Fruit fly (Drosophila melanogaster) whole organism, embryonic: ENCODE results near the gene Bili.

Experiments
- B-H2 ChIP-seq: fragments of 200-800 bp; sonication (Bioruptor generic); optimal IDR thresholded peaks from 2 replicates; lab custom pipeline; 2018; ENCODE audit warnings: missing biosample characterization, mild to moderate bottlenecking, missing genetic modification characterization
- BEAF-32 ChIP-seq: fragments of 200-800 bp; sonication (Bioruptor generic); optimal IDR thresholded peaks from 3 replicates; lab custom pipeline; 2017; ENCODE audit warnings: missing biosample characterization, missing genetic modification characterization, mild to moderate bottlenecking, moderate library complexity, missing genetic modification reagents
- CG10274 ChIP-seq: fragments of 200-800 bp; sonication (Bioruptor generic); optimal IDR thresholded peaks from 3 replicates; lab custom pipeline; 2017; ENCODE audit warnings: missing biosample characterization, mild to moderate bottlenecking, missing genetic modification characterization
- CG10321 ChIP-seq: fragments of 200-800 bp; sonication (Bioruptor generic); IDR thresholded peaks from 2 replicates; pipeline ENCODE4 v1.3.6; 2022; ENCODE audit warnings: missing biosample characterization, missing genetic modification characterization
- CG11696 ChIP-seq: fragments of 200-800 bp; sonication (Bioruptor generic); IDR thresholded peaks from 2 replicates; pipeline ENCODE4 v1.3.6; 2022; ENCODE audit warnings: missing biosample characterization, missing genetic modification characterization
- CG12219 ChIP-seq: fragments of 200-800 bp; sonication (Bioruptor generic); optimal IDR thresholded peaks from 3 replicates; lab custom pipeline; 2018; ENCODE audit warnings: missing biosample characterization, mild to moderate bottlenecking, missing genetic modification characterization
- CG12391 ChIP-seq: fragments of 200-800 bp; sonication (Bioruptor generic); optimal IDR thresholded peaks from 3 replicates; lab custom pipeline; 2018; ENCODE audit warnings: missing biosample characterization, mild to moderate bottlenecking, missing genetic modification characterization, moderate library complexity
- CG12659 ChIP-seq: fragments of 200-800 bp; sonication (Bioruptor generic); optimal IDR thresholded peaks from 3 replicates; lab custom pipeline; 2017; ENCODE audit warnings: mild to moderate bottlenecking, missing biosample characterization, missing genetic modification reagents, missing genetic modification characterization
- CG13296 ChIP-seq: fragments of 200-800 bp; sonication (Bioruptor generic); optimal IDR thresholded peaks from 3 replicates; lab custom pipeline; 2018; ENCODE audit warnings: missing biosample characterization, mild to moderate bottlenecking, missing genetic modification characterization
- CG13624 ChIP-seq: fragments of 200-800 bp; sonication (Bioruptor generic); optimal IDR thresholded peaks from 2 replicates; lab custom pipeline; 2016; ENCODE audit warnings: missing biosample characterization, missing genetic modification characterization
- CG14710 ChIP-seq: fragments of 200-800 bp; sonication (Bioruptor generic); optimal IDR thresholded peaks from 3 replicates; lab custom pipeline; 2019; ENCODE audit warnings: missing biosample characterization, mild to moderate bottlenecking, missing genetic modification characterization, moderate library complexity
- CG1602 ChIP-seq: fragments of 200-800 bp; sonication (Bioruptor generic); optimal IDR thresholded peaks from 3 replicates; lab custom pipeline; 2016; ENCODE audit warnings: missing biosample characterization, missing genetic modification characterization
- CG1647 ChIP-seq: fragments of 200-800 bp; sonication (Bioruptor generic); optimal IDR thresholded peaks from 3 replicates; lab custom pipeline; 2016; ENCODE audit warnings: missing biosample characterization, missing genetic modification characterization
- CG17359 ChIP-seq: fragments of 200-800 bp; sonication (Bioruptor generic); optimal IDR thresholded peaks from 3 replicates; lab custom pipeline; 2018; ENCODE audit warnings: missing biosample characterization, mild to moderate bottlenecking, missing genetic modification characterization, moderate library complexity
- CG17361 ChIP-seq: fragments of 200-800 bp; sonication (Bioruptor generic); IDR thresholded peaks from 3 replicates; pipeline ENCODE4 v1.3.6; 2022; ENCODE audit warnings: missing biosample characterization, missing genetic modification characterization
- CG17829 ChIP-seq: fragments of 200-800 bp; optimal IDR thresholded peaks from 2 replicates; lab custom pipeline; 2019; ENCODE audit warnings: missing biosample characterization, mild to moderate bottlenecking, missing genetic modification characterization, moderate library complexity
- CG18619 ChIP-seq: fragments of 200-800 bp; sonication (Bioruptor generic); optimal IDR thresholded peaks from 3 replicates; lab custom pipeline; 2017; ENCODE audit warnings: missing biosample characterization, mild to moderate bottlenecking, missing genetic modification characterization
- CG2875 ChIP-seq: fragments of 200-800 bp; sonication (Bioruptor generic); optimal IDR thresholded peaks from 2 replicates; lab custom pipeline; 2017; ENCODE audit warnings: missing biosample characterization, mild to moderate bottlenecking, missing genetic modification characterization, missing genetic modification reagents
- CG3281 ChIP-seq: fragments of 200-800 bp; sonication (Bioruptor generic); optimal IDR thresholded peaks from 3 replicates; lab custom pipeline; 2017; ENCODE audit warnings: missing biosample characterization, mild to moderate bottlenecking, missing genetic modification characterization
- CG43689 ChIP-seq: fragments of 200-800 bp; sonication (Bioruptor generic); IDR thresholded peaks from 2 replicates; pipeline ENCODE4 v1.3.6; 2022; ENCODE audit warnings: missing biosample characterization, missing genetic modification characterization
- CG4820 ChIP-seq: fragments of 200-800 bp; sonication (Bioruptor generic); optimal IDR thresholded peaks from 3 replicates; lab custom pipeline; 2016; ENCODE audit warnings: missing biosample characterization, missing genetic modification characterization
- CG5180 ChIP-seq: fragments of 200-800 bp; sonication (Bioruptor generic); optimal IDR thresholded peaks from 3 replicates; lab custom pipeline; 2017; ENCODE audit warnings: missing biosample characterization, missing genetic modification characterization, mild to moderate bottlenecking, moderate library complexity, missing genetic modification reagents
- CG7745 ChIP-seq: fragments of 200-800 bp; sonication (Bioruptor generic); optimal IDR thresholded peaks from 2 replicates; lab custom pipeline; 2018; ENCODE audit warnings: missing biosample characterization, mild to moderate bottlenecking, missing genetic modification characterization, moderate library complexity
- CG8089 ChIP-seq: fragments of 200-800 bp; sonication (Bioruptor generic); optimal IDR thresholded peaks from 3 replicates; lab custom pipeline; 2016; ENCODE audit warnings: missing biosample characterization, missing genetic modification characterization
- CG9215 ChIP-seq: fragments of 200-800 bp; sonication (Bioruptor generic); IDR thresholded peaks from 2 replicates; pipeline ENCODE4 v1.3.6; 2022; ENCODE audit warnings: missing biosample characterization, missing genetic modification characterization
- Deaf1 ChIP-seq: fragments of 200-800 bp; optimal IDR thresholded peaks from 3 replicates; lab custom pipeline; 2019; ENCODE audit warnings: missing biosample characterization, mild to moderate bottlenecking, missing genetic modification characterization, moderate library complexity
- Dek ChIP-seq: fragments of 200-800 bp; sonication (Bioruptor generic); optimal IDR thresholded peaks from 3 replicates; lab custom pipeline; 2019; ENCODE audit warnings: missing biosample characterization, mild to moderate bottlenecking, missing genetic modification characterization, moderate library complexity
- Dfd ChIP-seq, 2 experiments: fragments of >200 bp; optimal IDR thresholded peaks; 2 replicates each; lab custom pipeline; 2017; ENCODE audit warnings: missing biosample characterization in 2 of 2, missing genetic modification characterization in 2 of 2
- Ets65A ChIP-seq: fragments of 200-800 bp; sonication (Bioruptor generic); peaks from one replicate; lab custom pipeline; 2016; ENCODE audit warnings: missing biosample characterization, missing genetic modification characterization
- HmgD ChIP-seq: fragments of 200-800 bp; sonication (Bioruptor generic); optimal IDR thresholded peaks from 3 replicates; lab custom pipeline; 2016; ENCODE audit warnings: missing biosample characterization, missing genetic modification characterization
- NC2β ChIP-seq: fragments of 200-800 bp; sonication (Bioruptor generic); optimal IDR thresholded peaks from 2 replicates; lab custom pipeline; 2016; ENCODE audit warnings: missing biosample characterization, missing genetic modification characterization
- Ptx1 ChIP-seq: fragments of 200-800 bp; sonication (Bioruptor generic); IDR thresholded peaks from 2 replicates; pipeline ENCODE4 v1.3.6; 2022; ENCODE audit warnings: missing biosample characterization, missing genetic modification characterization
- Sin3A ChIP-seq: fragments of >200 bp; optimal IDR thresholded peaks from 2 replicates; lab custom pipeline; 2018
- Sry-β ChIP-seq: fragments of 200-800 bp; sonication (Bioruptor generic); optimal IDR thresholded peaks from 2 replicates; lab custom pipeline; 2018; ENCODE audit warnings: missing biosample characterization, mild to moderate bottlenecking, missing genetic modification characterization, moderate library complexity
- Vsx1 ChIP-seq: fragments of 200-800 bp; sonication (Bioruptor generic); optimal IDR thresholded peaks from 2 replicates; lab custom pipeline; 2017; ENCODE audit warnings: missing biosample characterization, mild to moderate bottlenecking, missing genetic modification characterization, missing genetic modification reagents
- Xrp1 ChIP-seq: fragments of 200-800 bp; sonication (Bioruptor generic); IDR thresholded peaks from 2 replicates; pipeline ENCODE4 v1.3.6; 2022; ENCODE audit warnings: missing biosample characterization, missing genetic modification characterization
- YL-1 ChIP-seq: fragments of 200-800 bp; sonication (Bioruptor generic); optimal IDR thresholded peaks from 3 replicates; lab custom pipeline; 2017; ENCODE audit warnings: missing biosample characterization, mild to moderate bottlenecking, missing genetic modification characterization
- chinmo ChIP-seq: fragments of 200-800 bp; sonication (Bioruptor generic); IDR thresholded peaks from 4 replicates; pipeline ENCODE4 v1.3.6; 2022; ENCODE audit warnings: missing biosample characterization, missing genetic modification characterization; ENCODE audit not compliant: partially characterized antibody
- ems ChIP-seq: fragments of 200-800 bp; sonication (Bioruptor generic); optimal IDR thresholded peaks from 3 replicates; lab custom pipeline; 2016; ENCODE audit warnings: missing biosample characterization, missing genetic modification characterization
- exex ChIP-seq: fragments of 200-800 bp; sonication (Bioruptor generic); optimal IDR thresholded peaks from 4 replicates; lab custom pipeline; 2018; ENCODE audit warnings: missing biosample characterization, mild to moderate bottlenecking, missing genetic modification characterization, moderate library complexity
- fd102C ChIP-seq: fragments of 200-800 bp; sonication (Bioruptor generic); optimal IDR thresholded peaks from 2 replicates; lab custom pipeline; 2018; ENCODE audit warnings: missing biosample characterization, mild to moderate bottlenecking, missing genetic modification characterization, moderate library complexity
- fu2 ChIP-seq: fragments of 200-800 bp; sonication (Bioruptor generic); optimal IDR thresholded peaks from 2 replicates; lab custom pipeline; 2016; ENCODE audit warnings: missing biosample characterization, missing genetic modification characterization
- gt ChIP-seq: fragments of 200-800 bp; sonication (Bioruptor generic); IDR thresholded peaks from 2 replicates; pipeline ENCODE4 v1.3.6; 2022; ENCODE audit warnings: missing biosample characterization, missing genetic modification characterization
- her ChIP-seq: fragments of 200-800 bp; sonication (Bioruptor generic); optimal IDR thresholded peaks from 2 replicates; lab custom pipeline; 2016; ENCODE audit warnings: missing biosample characterization, missing genetic modification characterization
- hth ChIP-seq: fragments of >200 bp; optimal IDR thresholded peaks from 2 replicates; lab custom pipeline; 2017; ENCODE audit warnings: inconsistent platforms
- klu ChIP-seq: fragments of 200-800 bp; sonication (Bioruptor generic); IDR thresholded peaks from 2 replicates; pipeline ENCODE4 v1.3.6; 2022; ENCODE audit warnings: missing biosample characterization, missing genetic modification characterization
- mirr ChIP-seq: fragments of 200-800 bp; sonication (Bioruptor generic); optimal IDR thresholded peaks from 3 replicates; lab custom pipeline; 2018; ENCODE audit warnings: missing biosample characterization, mild to moderate bottlenecking, missing genetic modification characterization
- sd ChIP-seq: fragments of 200-800 bp; sonication (Bioruptor generic); optimal IDR thresholded peaks from 3 replicates; lab custom pipeline; 2018; ENCODE audit warnings: missing biosample characterization, mild to moderate bottlenecking, missing genetic modification characterization, moderate library complexity
- slou ChIP-seq: fragments of 200-800 bp; sonication (Bioruptor generic); optimal IDR thresholded peaks from 3 replicates; lab custom pipeline; 2016; ENCODE audit warnings: missing biosample characterization, missing genetic modification characterization
- stc ChIP-seq: fragments of 200-800 bp; sonication (Bioruptor generic); IDR thresholded peaks from 2 replicates; pipeline ENCODE4 v1.3.6; 2022; ENCODE audit warnings: missing biosample characterization, missing genetic modification characterization

The Bili gene

dm6 chr3R:25183484-25184442, 52.7 kb downstream of the Bili start, which contains the start of gene dan (continued):
- TF ChIP-seq chinmo (GFP tag; lab: Robert Waterston, UW), result no peak
- TF ChIP-seq CG13624 (GFP tag; lab: Kevin White, UChicago), result no peak
- no peak for TF ChIP-seq CG10321
- TF ChIP-seq sd (tag; lab: Kevin White, UChicago), result no peak
- no peak for TF ChIP-seq CG1647
- TF ChIP-seq Ets65A, result peak; percentile 86
- TF ChIP-seq YL-1 (GFP tag; lab: Kevin White, UChicago), result no peak
- TF ChIP-seq B-H2 (GFP tag; lab: Kevin White, UChicago), result no peak
- TF ChIP-seq Vsx1 (GFP tag; lab: Kevin White, UChicago), result no peak
- no peak for TF ChIP-seq CG12219 (GFP tag; lab: Kevin White, UChicago)
- TF ChIP-seq fu2, result no peak
- TF ChIP-seq Deaf1 (tag; lab: Kevin White, UChicago), result peak; percentile 92
- no peak for TF ChIP-seq CG43689 (GFP tag; lab: Robert Waterston, UW)
- no peak for TF ChIP-seq CG2875 (GFP tag; lab: Kevin White, UChicago)
- 0 out of 2 replicates have a peak, but pooled peaks have one; percentile 37 for TF ChIP-seq Xrp1 (GFP tag; lab: Robert Waterston, UW)
- no peak for TF ChIP-seq HmgD
- no peak for TF ChIP-seq Sin3A (lab: Kevin White, UChicago)
- TF ChIP-seq Dfd (GFP tag; optimal IDR thresholded peaks at IDR 0.05; lab: Kevin White, UChicago), result no peak
- peak; percentile 37 for TF ChIP-seq CG12659 (GFP tag; lab: Kevin White, UChicago)
- peak; percentile 7 for TF ChIP-seq CG5180 (GFP tag; lab: Kevin White, UChicago)
- no peak for TF ChIP-seq slou
- no peak for TF ChIP-seq Sry-β (GFP tag; lab: Kevin White, UChicago)
- TF ChIP-seq Dek, result peak; percentile 41
- TF ChIP-seq Ptx1 (GFP tag; lab: Robert Waterston, UW), result no peak
- TF ChIP-seq BEAF-32 (GFP tag; lab: Kevin White, UChicago), result no peak
- no peak for TF ChIP-seq exex (tag; lab: Kevin White, UChicago)
- TF ChIP-seq fd102C (GFP tag; lab: Kevin White, UChicago), result peak; percentile 75
- TF ChIP-seq CG14710 (tag; lab: Kevin White, UChicago), result peak; percentile 47
- TF ChIP-seq gt (GFP tag; lab: Robert Waterston, UW), result no peak
- peak; percentile 60 for TF ChIP-seq CG17829 (tag; lab: Kevin White, UChicago)
- TF ChIP-seq CG17359 (tag; lab: Kevin White, UChicago), result no peak
- no peak for TF ChIP-seq CG7745
- peak; percentile 48 for TF ChIP-seq CG3281 (GFP tag; lab: Kevin White, UChicago)
- TF ChIP-seq klu (GFP tag; lab: Robert Waterston, UW), result no peak
- TF ChIP-seq CG4820, result peak; percentile 24
- TF ChIP-seq stc, result no peak
- no peak for TF ChIP-seq ems
- no peak for TF ChIP-seq mirr (GFP tag; lab: Kevin White, UChicago)
- TF ChIP-seq NC2β (GFP tag; lab: Kevin White, UChicago), result no peak
- no peak for TF ChIP-seq hth (lab: Kevin White, UChicago)
- peak; percentile 60 for TF ChIP-seq CG12391
- peak; percentile 3 for TF ChIP-seq CG13296 (GFP tag; lab: Kevin White, UChicago)
- TF ChIP-seq CG17361, result peak; percentile 78
- peak; percentile 42 for TF ChIP-seq CG18619 (GFP tag; lab: Kevin White, UChicago)
- TF ChIP-seq CG9215, result no peak
- no peak for TF ChIP-seq CG11696 (GFP tag; lab: Robert Waterston, UW)
- TF ChIP-seq CG8089 (GFP tag; lab: Kevin White, UChicago), result no peak
- no peak for TF ChIP-seq her
- TF ChIP-seq CG1602, result peak; percentile 6
- TF ChIP-seq CG10274 (GFP tag; lab: Kevin White, UChicago), result no peak
